Fruit fly (Drosophila melanogaster) whole organism, embryonic: ENCODE measurements around the gene PolE2.

Experiments used
- Aef1 ChIP-seq: fragments of 200-800 bp; sonication (Bioruptor generic); IDR thresholded peaks from 3 replicates; pipeline ENCODE4 v1.3.6; 2022; ENCODE audit warnings: missing biosample characterization, missing genetic modification characterization
- Antp ChIP-seq: fragments of 200-800 bp; sonication (Bioruptor generic); optimal IDR thresholded peaks from 3 replicates; lab custom pipeline; 2016; ENCODE audit warnings: missing biosample characterization, missing genetic modification characterization
- Atf3 ChIP-seq: fragments of 200-800 bp; sonication (Bioruptor generic); optimal IDR thresholded peaks from 3 replicates; lab custom pipeline; 2016; ENCODE audit warnings: missing biosample characterization, missing genetic modification characterization
- Bgb ChIP-seq: fragments of 200-800 bp; sonication (Bioruptor generic); IDR thresholded peaks from 2 replicates; pipeline ENCODE4 v1.3.6; 2022; ENCODE audit warnings: missing biosample characterization, missing genetic modification characterization; ENCODE audit not compliant: partially characterized antibody
- Blimp-1 ChIP-seq: fragments of 200-800 bp; sonication (Bioruptor generic); optimal IDR thresholded peaks from 3 replicates; lab custom pipeline; 2018; ENCODE audit warnings: missing biosample characterization, missing genetic modification characterization, mild to moderate bottlenecking, moderate library complexity, missing genetic modification reagents
- CG11093 ChIP-seq: fragments of 200-800 bp; sonication (Bioruptor generic); IDR thresholded peaks from 3 replicates; pipeline ENCODE4 v1.3.6; 2022; ENCODE audit warnings: missing biosample characterization, missing genetic modification characterization
- CG15269 ChIP-seq: fragments of 200-800 bp; sonication (Bioruptor generic); optimal IDR thresholded peaks from 2 replicates; lab custom pipeline; 2018; ENCODE audit warnings: missing biosample characterization, mild to moderate bottlenecking, missing genetic modification characterization, moderate library complexity
- CG16779 ChIP-seq: fragments of 200-800 bp; sonication (Bioruptor generic); IDR thresholded peaks from 2 replicates; pipeline ENCODE4 v1.3.6; 2022; ENCODE audit warnings: missing biosample characterization, missing genetic modification characterization
- CG16813 ChIP-seq: fragments of 200-800 bp; sonication (Bioruptor generic); IDR thresholded peaks from 3 replicates; pipeline ENCODE4 v1.3.6; 2022; ENCODE audit warnings: missing biosample characterization, missing genetic modification characterization; ENCODE audit not compliant: partially characterized antibody
- CG18619 ChIP-seq: fragments of 200-800 bp; sonication (Bioruptor generic); optimal IDR thresholded peaks from 3 replicates; lab custom pipeline; 2017; ENCODE audit warnings: missing biosample characterization, mild to moderate bottlenecking, missing genetic modification characterization
- CG31224 ChIP-seq: fragments of 200-800 bp; sonication (Bioruptor generic); IDR thresholded peaks from 2 replicates; pipeline ENCODE4 v1.3.6; 2022; ENCODE audit warnings: missing biosample characterization, missing genetic modification characterization
- CG31365 ChIP-seq: fragments of 200-800 bp; sonication (Bioruptor generic); optimal IDR thresholded peaks from 2 replicates; lab custom pipeline; 2018; ENCODE audit warnings: missing biosample characterization, mild to moderate bottlenecking, missing genetic modification characterization
- CG6683 ChIP-seq: fragments of 200-800 bp; sonication (Bioruptor generic); optimal IDR thresholded peaks from 2 replicates; lab custom pipeline; 2017; ENCODE audit warnings: missing biosample characterization, mild to moderate bottlenecking, missing genetic modification characterization, missing genetic modification reagents
- CG7556 ChIP-seq: fragments of 200-800 bp; sonication (Bioruptor generic); optimal IDR thresholded peaks from 2 replicates; lab custom pipeline; 2017; ENCODE audit warnings: missing biosample characterization, mild to moderate bottlenecking, missing genetic modification characterization
- CG7839 ChIP-seq: fragments of 200-800 bp; sonication (Bioruptor generic); optimal IDR thresholded peaks from 3 replicates; lab custom pipeline; 2018; ENCODE audit warnings: missing biosample characterization, mild to moderate bottlenecking, missing genetic modification characterization, moderate library complexity
- CG9727 ChIP-seq: fragments of 200-800 bp; sonication (Bioruptor generic); optimal IDR thresholded peaks from 3 replicates; lab custom pipeline; 2017; ENCODE audit warnings: missing biosample characterization, mild to moderate bottlenecking, missing genetic modification characterization
- Drgx ChIP-seq: fragments of 200-800 bp; sonication (Bioruptor generic); IDR thresholded peaks from 2 replicates; pipeline ENCODE4 v1.3.6; 2022; ENCODE audit warnings: missing biosample characterization, missing genetic modification characterization
- HLH54F ChIP-seq: fragments of 200-800 bp; sonication (Bioruptor generic); optimal IDR thresholded peaks from 3 replicates; lab custom pipeline; 2016; ENCODE audit warnings: missing biosample characterization, missing genetic modification characterization
- Hmr ChIP-seq: fragments of 200-800 bp; sonication (Bioruptor generic); optimal IDR thresholded peaks from 3 replicates; lab custom pipeline; 2017; ENCODE audit warnings: mild to moderate bottlenecking, missing biosample characterization, missing genetic modification reagents, missing genetic modification characterization
- NFAT ChIP-seq: fragments of 200-800 bp; sonication (Bioruptor generic); IDR thresholded peaks from 2 replicates; pipeline ENCODE4 v1.3.6; 2022; ENCODE audit warnings: missing biosample characterization, missing genetic modification characterization
- Rfx ChIP-seq: fragments of 200-800 bp; sonication (Bioruptor generic); IDR thresholded peaks from 2 replicates; pipeline ENCODE4 v1.3.6; 2022; ENCODE audit warnings: missing biosample characterization, missing genetic modification characterization
- Rx ChIP-seq: fragments of 200-800 bp; sonication (Bioruptor generic); IDR thresholded peaks from 2 replicates; pipeline ENCODE4 v1.3.6; 2022; ENCODE audit warnings: missing biosample characterization, missing genetic modification characterization
- YL-1 ChIP-seq: fragments of 200-800 bp; sonication (Bioruptor generic); optimal IDR thresholded peaks from 3 replicates; lab custom pipeline; 2017; ENCODE audit warnings: missing biosample characterization, mild to moderate bottlenecking, missing genetic modification characterization
- ap ChIP-seq: fragments of 200-800 bp; sonication (Bioruptor generic); IDR thresholded peaks from 2 replicates; pipeline ENCODE4 v1.3.6; 2022; ENCODE audit warnings: missing biosample characterization, missing genetic modification characterization
- ase ChIP-seq: fragments of 200-800 bp; sonication (Bioruptor generic); IDR thresholded peaks from 3 replicates; pipeline ENCODE4 v1.3.6; 2022; ENCODE audit warnings: missing biosample characterization, missing genetic modification characterization
- cato ChIP-seq: fragments of 200-800 bp; sonication (Bioruptor generic); optimal IDR thresholded peaks from 2 replicates; lab custom pipeline; 2016; ENCODE audit warnings: missing biosample characterization, missing genetic modification characterization, borderline replicate concordance
- cg ChIP-seq: fragments of 200-800 bp; sonication (Bioruptor generic); optimal IDR thresholded peaks from 3 replicates; lab custom pipeline; 2019; ENCODE audit warnings: missing biosample characterization, mild to moderate bottlenecking, missing genetic modification characterization, moderate library complexity
- dati ChIP-seq: fragments of 200-800 bp; sonication (Bioruptor generic); IDR thresholded peaks from 2 replicates; pipeline ENCODE4 v1.3.6; 2022; ENCODE audit warnings: missing biosample characterization, missing genetic modification characterization
- dm ChIP-seq: fragments of 200-800 bp; sonication (Bioruptor generic); optimal IDR thresholded peaks from 3 replicates; lab custom pipeline; 2016; ENCODE audit warnings: missing biosample characterization, missing genetic modification characterization
- dmrt99B ChIP-seq: fragments of 200-800 bp; sonication (Bioruptor generic); optimal IDR thresholded peaks from 2 replicates; lab custom pipeline; 2018; ENCODE audit warnings: missing biosample characterization, mild to moderate bottlenecking, missing genetic modification characterization, moderate library complexity
- dpn ChIP-seq, 2 experiments: fragments of 200-800 bp; sonication (Bioruptor generic); optimal IDR thresholded peaks; 3 replicates each; lab custom pipeline; 2016; ENCODE audit warnings: missing biosample characterization in 2 of 2, missing genetic modification characterization in 2 of 2
- emc ChIP-seq: fragments of 200-800 bp; sonication (Bioruptor generic); optimal IDR thresholded peaks from 2 replicates; lab custom pipeline; 2016; ENCODE audit warnings: missing biosample characterization, missing genetic modification characterization
- gce ChIP-seq: fragments of 200-800 bp; sonication (Bioruptor generic); IDR thresholded peaks from 3 replicates; pipeline ENCODE4 v1.3.6; 2022; ENCODE audit warnings: missing biosample characterization, missing genetic modification characterization
- grn ChIP-seq: fragments of 200-800 bp; sonication (Bioruptor generic); optimal IDR thresholded peaks from 3 replicates; lab custom pipeline; 2017; ENCODE audit warnings: missing biosample characterization, missing genetic modification characterization
- nmo ChIP-seq: fragments of 200-800 bp; sonication (Bioruptor generic); optimal IDR thresholded peaks from 2 replicates; lab custom pipeline; 2018; ENCODE audit warnings: missing biosample characterization, mild to moderate bottlenecking, missing genetic modification characterization, moderate library complexity
- oc ChIP-seq: fragments of 200-800 bp; sonication (Bioruptor generic); optimal IDR thresholded peaks from 2 replicates; lab custom pipeline; 2018; ENCODE audit warnings: missing biosample characterization, mild to moderate bottlenecking, missing genetic modification characterization, moderate library complexity
- sens-2 ChIP-seq: fragments of 200-800 bp; sonication (Bioruptor generic); IDR thresholded peaks from 2 replicates; pipeline ENCODE4 v1.3.6; 2022; ENCODE audit warnings: missing biosample characterization, missing genetic modification characterization
- seq ChIP-seq: fragments of 200-800 bp; sonication (Bioruptor generic); IDR thresholded peaks from 2 replicates; pipeline ENCODE4 v1.3.6; 2022; ENCODE audit warnings: missing biosample characterization, missing genetic modification characterization
- slbo ChIP-seq: fragments of 200-800 bp; sonication (Bioruptor generic); IDR thresholded peaks from 2 replicates; pipeline ENCODE4 v1.3.6; 2022; ENCODE audit warnings: missing biosample characterization, missing genetic modification characterization
- slp2 ChIP-seq: fragments of 200-800 bp; sonication (Bioruptor generic); optimal IDR thresholded peaks from 2 replicates; lab custom pipeline; 2016; ENCODE audit warnings: missing biosample characterization, missing genetic modification characterization
- sug ChIP-seq: fragments of 200-800 bp; optimal IDR thresholded peaks from 2 replicates; lab custom pipeline; 2019; ENCODE audit warnings: missing biosample characterization, mild to moderate bottlenecking, missing genetic modification characterization, moderate library complexity
- vvl ChIP-seq: fragments of 200-800 bp; sonication (Bioruptor generic); IDR thresholded peaks from 2 replicates; pipeline ENCODE4 v1.3.6; 2022; ENCODE audit warnings: missing biosample characterization, missing genetic modification characterization
- wdn ChIP-seq: fragments of 200-800 bp; sonication (Bioruptor generic); IDR thresholded peaks from 2 replicates; pipeline ENCODE4 v1.3.6; 2022; ENCODE audit warnings: missing biosample characterization, missing genetic modification characterization
- zfh2 ChIP-seq: fragments of 200-800 bp; sonication (Bioruptor generic); optimal IDR thresholded peaks from 2 replicates; lab custom pipeline; 2016; ENCODE audit warnings: missing biosample characterization, missing genetic modification characterization

PolE2 gene

dm6 chr3L:5881310-5882208 lies 15.7 kb downstream of the PolE2 start (continued):
- TF ChIP-seq CG31365 (no peak), sug (no peak), CG7839 (tag; lab: Kevin White, UChicago) (peak; percentile 84), oc (peak; percentile 7), seq (GFP tag; lab: Robert Waterston, UW) (peak; percentile 63; the same call in 1 of the 2 replicates), zfh2 (no peak), Blimp-1 (no peak), CG18619 (peak; percentile 54), wdn (GFP tag; lab: Robert Waterston, UW) (0 out of 2 replicates have a peak, but pooled peaks have one; percentile 4), Aef1 (GFP tag; lab: Robert Waterston, UW) (no peak), CG9727 (GFP tag; lab: Kevin White, UChicago) (peak; percentile 76), nmo (GFP tag; lab: Kevin White, UChicago) (peak; percentile 76), gce (GFP tag; lab: Robert Waterston, UW) (no peak), vvl (GFP tag; lab: Robert Waterston, UW) (no peak), Rfx (GFP tag; lab: Robert Waterston, UW) (no peak), ase (GFP tag; lab: Robert Waterston, UW) (no peak), cg (no peak), Hmr (GFP tag; lab: Kevin White, UChicago) (peak; percentile 60), Atf3 (GFP tag; lab: Kevin White, UChicago) (peak; percentile 47), CG11093 (GFP tag; lab: Robert Waterston, UW) (no peak), Drgx (GFP tag; lab: Robert Waterston, UW) (no peak), dm (GFP tag; lab: Kevin White, UChicago) (no peak), slp2 (GFP tag; lab: Kevin White, UChicago) (peak; percentile 29), cato (peak; percentile 36), Antp (GFP tag; lab: Kevin White, UChicago) (no peak), ap (GFP tag; lab: Robert Waterston, UW) (peak; percentile 53; the same call in 1 of the 2 replicates), dmrt99B (tag; lab: Kevin White, UChicago) (peak; percentile 82), dati (no peak), grn (GFP tag; lab: Kevin White, UChicago) (no peak), Bgb (no peak), CG16779 (GFP tag; lab: Robert Waterston, UW) (no peak), HLH54F (GFP tag; lab: Kevin White, UChicago) (peak; percentile 38), sens-2 (no peak), dpn (GFP tag; optimal IDR thresholded peaks at IDR 0.05; lab: Kevin White, UChicago) (peak; percentile 52 to 66), CG6683 (no peak), YL-1 (GFP tag; lab: Kevin White, UChicago) (no peak), CG7556 (GFP tag; lab: Kevin White, UChicago) (peak; percentile 85), CG15269 (tag; lab: Kevin White, UChicago) (no peak), CG31224 (GFP tag; lab: Robert Waterston, UW) (no peak), CG16813 (no peak), Rx (no peak), emc (GFP tag; lab: Kevin White, UChicago) (no peak), slbo (GFP tag; lab: Robert Waterston, UW) (peak; percentile 60), NFAT (GFP tag; lab: Robert Waterston, UW) (no peak)
